Worm (Caenorhabditis elegans): Measurements from ENCODE around the gene H38K22.7.

Gene H38K22.7

DNA sequence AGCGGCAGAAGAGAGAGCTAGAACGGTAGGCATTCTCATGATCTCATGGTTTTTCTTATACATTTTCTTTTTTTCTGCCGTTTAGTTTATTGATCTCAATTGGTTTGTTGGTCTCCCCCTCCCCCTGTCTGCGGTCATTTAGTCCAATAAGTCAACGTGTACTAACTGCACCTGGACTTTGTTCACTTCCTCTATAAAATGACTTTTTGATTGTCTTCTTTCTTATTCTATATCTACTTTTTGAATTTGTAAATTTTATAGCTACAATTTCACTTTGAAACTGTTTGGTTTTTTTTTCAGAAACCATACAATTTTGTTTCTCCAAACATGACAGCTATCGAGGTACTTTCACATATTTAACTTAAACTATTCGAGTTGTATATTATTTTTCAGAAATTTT is 46.1 kb downstream of the H38K22.7 start, which contains the start of gene ckb-2:
Gene ckb-2, plus strand, starts transcription at position 301 of the 400 bp plus-strand sequence.
- no peak for TF ChIP-seq dao-5 (tag; optimal IDR thresholded peaks at IDR 0.05)
- TF ChIP-seq him-1 (tag; optimal IDR thresholded peaks at IDR 0.05), result no peak

DNA sequence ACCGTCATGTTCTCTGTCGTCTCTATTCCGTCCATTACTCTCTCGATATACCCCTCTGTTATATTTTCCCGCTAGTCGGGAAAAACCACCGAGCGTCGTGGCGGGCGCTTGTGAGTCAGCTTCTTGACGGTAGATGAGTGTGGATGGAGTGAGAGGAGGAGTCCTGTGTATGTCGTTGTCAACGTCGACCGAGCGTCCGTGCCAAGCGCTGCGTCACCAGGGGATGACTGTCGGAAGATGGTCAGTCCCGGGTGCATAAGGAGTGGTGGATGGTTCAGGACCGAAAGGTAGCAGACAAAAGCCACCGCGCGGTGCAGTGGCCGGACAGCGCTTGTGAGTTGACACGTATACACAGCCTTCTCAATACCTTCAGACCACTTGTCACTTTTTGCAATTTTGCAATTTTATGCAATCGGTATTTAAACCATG is 47.9 kb downstream of the H38K22.7 start:
- peak; percentile 75 for TF ChIP-seq dao-5 (tag; optimal IDR thresholded peaks at IDR 0.05)

DNA sequence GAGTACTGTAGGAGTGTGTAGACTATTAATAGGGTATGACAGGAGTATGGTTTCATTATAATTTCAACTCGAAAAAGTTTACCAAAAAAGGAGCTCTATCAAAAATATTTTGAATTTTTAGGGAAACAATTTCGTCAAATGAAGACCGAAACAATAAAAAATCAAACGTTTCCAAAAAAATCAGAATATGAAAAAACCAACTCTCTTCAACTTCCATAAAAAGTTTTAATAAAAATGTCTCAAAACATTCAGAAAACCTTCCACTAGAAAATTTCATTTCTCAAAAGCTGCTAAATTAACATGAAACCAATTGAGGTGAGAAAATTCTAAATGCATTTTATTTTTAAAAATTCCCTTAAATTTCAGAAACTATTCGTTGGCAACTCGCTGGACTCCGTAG is 49.1 kb downstream of the H38K22.7 start, which contains the start of gene ckb-3:
Gene ckb-3, plus strand, starts transcription at position 301 of the 400 bp plus-strand sequence.
- no peak for TF ChIP-seq dao-5 (tag; optimal IDR thresholded peaks at IDR 0.05)
- no peak for TF ChIP-seq him-1 (tag; optimal IDR thresholded peaks at IDR 0.05)
- TF ChIP-seq W03F9.2 (tag; optimal IDR thresholded peaks at IDR 0.05), result no peak

Data from whole organism, L4/young adult.